Fruit fly (Drosophila melanogaster) S2 (cell line): ENCODE measurements around the gene Fur1.

Experiments
- CG8478 ChIP-seq: fragments of >200 bp; optimal IDR thresholded peaks from 2 replicates; lab custom pipeline; 2018
- CTCF ChIP-seq, 2 experiments: fragments of >200 bp; optimal IDR thresholded peaks; 2 replicates each; lab custom pipeline; 2018

The Fur1 gene

dm6 chr3R:25357985-25358384 lies 114.9 kb downstream of the Fur1 start, which contains the start of gene ND-49L:
Gene ND-49L (plus strand): TSS chr3R:25358285.
- no peak for TF ChIP-seq CG8478 (lab: Kevin White, UChicago)
- TF ChIP-seq CTCF (optimal IDR thresholded peaks at IDR 0.05; lab: Kevin White, UChicago) = no peak

- TF ChIP-seq CG8478 (lab: Kevin White, UChicago) (no peak), CTCF (optimal IDR thresholded peaks at IDR 0.05; lab: Kevin White, UChicago) (no peak)
These were observed 126.0 kb downstream of the Fur1 start, which contains the start of gene tobi for dm6 chr3R:25346899-25347298. Gene tobi (minus strand): TSS chr3R:25346921.

- no peak for TF ChIP-seq CTCF (optimal IDR thresholded peaks at IDR 0.05; lab: Kevin White, UChicago)
- no peak for TF ChIP-seq CG8478 (lab: Kevin White, UChicago)
These were observed 132.9 kb downstream of the Fur1 start, which contains the start of gene rha for dm6 chr3R:25339952-25340351. Gene rha (plus strand): TSS chr3R:25340252.

dm6 chr3R:25335065-25335464 lies 137.8 kb downstream of the Fur1 start, which contains the start of the genes CG10669 and CG11902:
Gene CG10669 (minus strand): TSS chr3R:25335243.
Gene CG11902 (plus strand): TSS chr3R:25335257.
- no peak for TF ChIP-seq CG8478 (lab: Kevin White, UChicago)
- TF ChIP-seq CTCF (optimal IDR thresholded peaks at IDR 0.05; lab: Kevin White, UChicago) = no peak

- TF ChIP-seq CG8478 (lab: Kevin White, UChicago) (no peak), CTCF (optimal IDR thresholded peaks at IDR 0.05; lab: Kevin White, UChicago) (no peak)
These were observed 141.8 kb downstream of the Fur1 start, which contains the start of gene CHKov2 for dm6 chr3R:25331103-25331502. Gene CHKov2 (minus strand): TSS chr3R:25331203.

- TF ChIP-seq CTCF (optimal IDR thresholded peaks at IDR 0.05; lab: Kevin White, UChicago) (no peak), CG8478 (lab: Kevin White, UChicago) (no peak)
These were observed 143.8 kb downstream of the Fur1 start, which contains the start of gene CHKov1 for dm6 chr3R:25329079-25329478. Gene CHKov1 (minus strand): TSS chr3R:25329316.

- no peak for TF ChIP-seq CTCF (optimal IDR thresholded peaks at IDR 0.05; lab: Kevin White, UChicago)
These were observed 150.2 kb downstream of the Fur1 start, which contains the start of gene CG10562 for dm6 chr3R:25322657-25323056. Gene CG10562 (minus strand): TSS chr3R:25322757.

dm6 chr3R:25321681-25322080 lies 151.2 kb downstream of the Fur1 start:
- TF ChIP-seq CG8478 (lab: Kevin White, UChicago) (no peak), CTCF (optimal IDR thresholded peaks at IDR 0.05; lab: Kevin White, UChicago) (no peak)

dm6 chr3R:25320898-25321297 lies 152.0 kb downstream of the Fur1 start:
- TF ChIP-seq CG8478 (lab: Kevin White, UChicago) (no peak), CTCF (optimal IDR thresholded peaks at IDR 0.05; lab: Kevin White, UChicago) (no peak)

- TF ChIP-seq CTCF (optimal IDR thresholded peaks at IDR 0.05; lab: Kevin White, UChicago) (no peak), CG8478 (lab: Kevin White, UChicago) (no peak)
These were observed 152.7 kb downstream of the Fur1 start, which contains the start of gene CG10560 for dm6 chr3R:25320051-25320705. Gene CG10560 (minus strand): TSS chr3R:25320101.

dm6 chr3R:25318011-25318410 lies 154.8 kb downstream of the Fur1 start, which contains the start of gene CG10553:
Gene CG10553 (minus strand): TSS chr3R:25318111.
- TF ChIP-seq CTCF (optimal IDR thresholded peaks at IDR 0.05; lab: Kevin White, UChicago) (no peak), CG8478 (lab: Kevin White, UChicago) (no peak)

- TF ChIP-seq CG8478 (lab: Kevin White, UChicago) (no peak), CTCF (optimal IDR thresholded peaks at IDR 0.05; lab: Kevin White, UChicago) (no peak)
These were observed 156.8 kb downstream of the Fur1 start, which contains the start of gene CG10559 for dm6 chr3R:25316016-25316415. Gene CG10559 (minus strand): TSS chr3R:25316116.

- no peak for TF ChIP-seq CTCF (optimal IDR thresholded peaks at IDR 0.05; lab: Kevin White, UChicago)
- TF ChIP-seq CG8478 (lab: Kevin White, UChicago) = no peak
These were observed 159.1 kb downstream of the Fur1 start, which contains the start of gene CG31087 for dm6 chr3R:25313771-25314170. Gene CG31087 (minus strand): TSS chr3R:25313833.

- peak; percentile 69 to 78 for TF ChIP-seq CTCF (optimal IDR thresholded peaks at IDR 0.05; lab: Kevin White, UChicago)
- TF ChIP-seq CG8478 (lab: Kevin White, UChicago) = no peak
These were observed 160.3 kb downstream of the Fur1 start for dm6 chr3R:25312583-25312982.

- TF ChIP-seq CG8478 (lab: Kevin White, UChicago) (no peak), CTCF (optimal IDR thresholded peaks at IDR 0.05; lab: Kevin White, UChicago) (no peak)
These were observed 162.0 kb downstream of the Fur1 start, which contains the start of gene CG31099 for dm6 chr3R:25310843-25311242. Gene CG31099 (minus strand): TSS chr3R:25310943.
